Worm (Caenorhabditis elegans) whole organism, young adult: ENCODE data around the gene lmtr-3.

ENCODE experiments used
- B0019.2 ChIP-seq: fragments of 200-800 bp; sonication (Bioruptor generic); conservative IDR thresholded peaks from 2 replicates; pipeline ENCODE4 v1.3.6; 2022; ENCODE audit warnings: missing genetic modification reagents, missing genetic modification characterization, missing compliant biosample characterization
- B0336.3 ChIP-seq: fragments of 200-800 bp; sonication (Bioruptor generic); IDR thresholded peaks from 2 replicates; pipeline ENCODE4 v1.3.6; 2022; ENCODE audit warnings: missing genetic modification characterization, missing compliant biosample characterization
- F33H1.4 ChIP-seq: fragments of 200-800 bp; sonication (Bioruptor generic); IDR thresholded peaks from 2 replicates; pipeline ENCODE4 v1.3.6; 2022; ENCODE audit warnings: missing genetic modification reagents, missing genetic modification characterization, missing compliant biosample characterization
- F39B2.1 ChIP-seq: fragments of 200-800 bp; sonication (Bioruptor generic); IDR thresholded peaks from 2 replicates; pipeline ENCODE4 v1.3.6; 2022; ENCODE audit warnings: missing genetic modification reagents, missing genetic modification characterization, missing compliant biosample characterization
- F55B11.4 ChIP-seq: sonication (generic microtip); optimal IDR thresholded peaks from 2 replicates; lab custom pipeline; 2016; ENCODE audit warnings: missing compliant biosample characterization, missing genetic modification characterization, borderline replicate concordance; ENCODE audit not compliant: insufficient read depth
- K11D2.4 ChIP-seq: fragments of 200-800 bp; sonication (Bioruptor generic); IDR thresholded peaks from 2 replicates; pipeline ENCODE4 v1.3.6; 2022; ENCODE audit warnings: missing genetic modification reagents, missing genetic modification characterization, missing compliant biosample characterization
- Y53G8AR.9 ChIP-seq: fragments of 200-800 bp; sonication (Bioruptor generic); conservative IDR thresholded peaks from 2 replicates; pipeline ENCODE4 v1.3.6; 2022; ENCODE audit warnings: missing genetic modification reagents, missing genetic modification characterization, missing compliant biosample characterization
- Y67H2A.10 ChIP-seq: fragments of 200-800 bp; sonication (Bioruptor generic); conservative IDR thresholded peaks from 2 replicates; pipeline ENCODE4 v1.3.6; 2022; ENCODE audit warnings: missing genetic modification reagents, missing genetic modification characterization, missing compliant biosample characterization
- ZK185.1 ChIP-seq: sonication (generic microtip); optimal IDR thresholded peaks from 2 replicates; lab custom pipeline; 2016; ENCODE audit warnings: mild to moderate bottlenecking, missing genetic modification characterization, missing compliant biosample characterization; ENCODE audit not compliant: poor library complexity, severe bottlenecking
- ama-1 ChIP-seq, 3 experiments: fragments of 150-350 bp in 1 of 3; sonication (generic microtip) in 2 of 3; optimal IDR thresholded peaks; 2 replicates each; lab custom pipeline; 2014 to 2018; ENCODE audit warnings: missing biosample characterization in 2 of 3, missing genetic modification characterization in 2 of 3, missing genetic modification reagents in 2 of 3
- atf-7 ChIP-seq: sonication (generic microtip); optimal IDR thresholded peaks from 2 replicates; lab custom pipeline; 2017; ENCODE audit warnings: mild to moderate bottlenecking, missing genetic modification characterization, missing compliant biosample characterization
- attf-3 ChIP-seq: fragments of 200-800 bp; sonication (Bioruptor generic); conservative IDR thresholded peaks from 2 replicates; pipeline ENCODE4 v1.3.6; 2022; ENCODE audit warnings: missing genetic modification reagents, missing genetic modification characterization, missing compliant biosample characterization
- bed-2 ChIP-seq: fragments of 200-800 bp; sonication (Bioruptor generic); IDR thresholded peaks from 2 replicates; pipeline ENCODE4 v1.3.6; 2022; ENCODE audit warnings: missing genetic modification reagents, missing genetic modification characterization, missing compliant biosample characterization
- ccch-3 ChIP-seq: fragments of 200-800 bp; sonication (Bioruptor generic); optimal IDR thresholded peaks from 2 replicates; lab custom pipeline; 2018; ENCODE audit warnings: mild to moderate bottlenecking, missing genetic modification characterization, missing compliant biosample characterization
- ceh-100 ChIP-seq: fragments of 200-800 bp; sonication (Bioruptor generic); IDR thresholded peaks from 2 replicates; pipeline ENCODE4 v1.3.6; 2022; ENCODE audit warnings: missing genetic modification reagents, missing genetic modification characterization, missing compliant biosample characterization
- ceh-40 ChIP-seq: fragments of 200-800 bp; sonication (Bioruptor generic); IDR thresholded peaks from 2 replicates; pipeline ENCODE4 v1.3.6; 2022; ENCODE audit warnings: missing genetic modification characterization, missing compliant biosample characterization
- dpff-1 ChIP-seq: sonication (generic microtip); optimal IDR thresholded peaks from 2 replicates; lab custom pipeline; 2017; ENCODE audit warnings: mild to moderate bottlenecking, missing genetic modification characterization, missing compliant biosample characterization
- dpl-1 ChIP-seq: fragments of 150-350 bp; optimal IDR thresholded peaks from 2 replicates; lab custom pipeline; 2014; ENCODE audit warnings: missing biosample characterization, missing genetic modification reagents, missing genetic modification characterization
- egrh-3 ChIP-seq: fragments of 200-800 bp; sonication (Bioruptor generic); IDR thresholded peaks from 2 replicates; pipeline ENCODE4 v1.3.6; 2022; ENCODE audit warnings: missing genetic modification reagents, missing genetic modification characterization, missing compliant biosample characterization
- ekl-4 ChIP-seq: fragments of 200-800 bp; sonication (Bioruptor generic); IDR thresholded peaks from 2 replicates; pipeline ENCODE4 v1.3.6; 2022; ENCODE audit warnings: missing genetic modification reagents, missing genetic modification characterization, missing compliant biosample characterization
- fkh-3 ChIP-seq: sonication (generic microtip); optimal IDR thresholded peaks from 2 replicates; lab custom pipeline; 2016; ENCODE audit warnings: mild to moderate bottlenecking, missing genetic modification characterization, missing compliant biosample characterization
- hlh-12 ChIP-seq: sonication (generic microtip); optimal IDR thresholded peaks from 2 replicates; lab custom pipeline; 2016; ENCODE audit warnings: missing genetic modification characterization, missing compliant biosample characterization
- hmg-20 ChIP-seq: fragments of 200-800 bp; sonication (Bioruptor generic); IDR thresholded peaks from 2 replicates; pipeline ENCODE4 v1.3.6; 2022; ENCODE audit warnings: missing genetic modification reagents, missing genetic modification characterization, missing compliant biosample characterization
- lag-1 ChIP-seq: fragments of 200-800 bp; sonication (Bioruptor generic); IDR thresholded peaks from 2 replicates; pipeline ENCODE4 v1.3.6; 2022; ENCODE audit warnings: missing genetic modification reagents, missing genetic modification characterization, missing compliant biosample characterization
- lin-40 ChIP-seq: sonication (generic microtip); optimal IDR thresholded peaks from 2 replicates; lab custom pipeline; 2016; ENCODE audit warnings: missing genetic modification characterization, mild to moderate bottlenecking, missing compliant biosample characterization, missing genotype, missing genetic modification reagents
- madf-10 ChIP-seq: sonication (generic microtip); optimal IDR thresholded peaks from 2 replicates; lab custom pipeline; 2016; ENCODE audit warnings: mild to moderate bottlenecking, missing genetic modification characterization, missing compliant biosample characterization
- madf-3 ChIP-seq: fragments of 200-800 bp; sonication (Bioruptor generic); IDR thresholded peaks from 2 replicates; pipeline ENCODE4 v1.3.6; 2022; ENCODE audit warnings: missing genetic modification reagents, missing genetic modification characterization, missing compliant biosample characterization
- mel-28 ChIP-seq: sonication (generic microtip); optimal IDR thresholded peaks from 2 replicates; lab custom pipeline; 2016; ENCODE audit warnings: borderline replicate concordance, mild to moderate bottlenecking, missing genetic modification characterization, missing compliant biosample characterization
- nfya-2 ChIP-seq: fragments of 200-800 bp; sonication (Bioruptor generic); IDR thresholded peaks from 2 replicates; pipeline ENCODE4 v1.3.6; 2022; ENCODE audit warnings: missing genetic modification reagents, missing genetic modification characterization, missing compliant biosample characterization
- nfyb-1 ChIP-seq: fragments of 200-800 bp; sonication (Bioruptor generic); IDR thresholded peaks from 2 replicates; pipeline ENCODE4 v1.3.6; 2022; ENCODE audit warnings: missing genetic modification reagents, missing genetic modification characterization, missing compliant biosample characterization
- sdz-38 ChIP-seq: sonication (generic microtip); optimal IDR thresholded peaks from 2 replicates; lab custom pipeline; 2016; ENCODE audit warnings: missing genotype, missing genetic modification characterization, missing compliant biosample characterization
- sea-2 ChIP-seq: fragments of 200-800 bp; sonication (Bioruptor generic); IDR thresholded peaks from 2 replicates; pipeline ENCODE4 v1.3.6; 2022; ENCODE audit warnings: missing genetic modification characterization, missing compliant biosample characterization
- snpc-4 ChIP-seq, 5 experiments: fragments of 150-350 bp in 1 of 5; sonication (generic microtip) in 4 of 5; optimal IDR thresholded peaks; 2 replicates each; lab custom pipeline; 2014 to 2018; ENCODE audit warnings: missing genetic modification characterization in 5 of 5, missing biosample characterization in 3 of 5, antibody characterized with exemption in 2 of 5, mild to moderate bottlenecking in 2 of 5, missing compliant biosample characterization in 2 of 5, missing genotype in 2 of 5, moderate library complexity in 2 of 5, missing genetic modification reagents in 1 of 5
- xnd-1 ChIP-seq: sonication (generic microtip); optimal IDR thresholded peaks from 2 replicates; lab custom pipeline; 2016; ENCODE audit warnings: missing genotype, missing genetic modification reagents, missing genetic modification characterization, missing compliant biosample characterization

lmtr-3 gene

DNA sequence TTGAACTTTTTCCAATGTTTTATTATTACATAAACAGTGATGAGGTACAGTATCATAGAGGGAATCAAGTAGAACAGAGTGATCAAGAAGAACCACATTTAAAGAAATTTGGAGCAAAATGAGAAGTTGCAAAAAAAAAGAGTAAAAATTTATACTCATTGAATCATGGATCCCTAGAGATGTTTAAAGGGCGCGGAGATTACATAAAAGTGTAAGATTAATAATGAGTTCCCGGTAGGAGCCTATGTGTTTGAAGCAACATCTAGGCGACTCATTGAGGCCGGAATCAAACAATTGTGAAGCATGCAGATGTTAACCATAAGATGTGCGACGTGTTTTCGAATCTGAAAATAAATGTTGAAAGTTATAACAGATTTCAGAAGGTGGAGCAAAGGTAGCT lies 28.3 kb downstream of the lmtr-3 start, which contains the start of gene srg-39:
TSS of gene srg-39 (minus strand) at position 101 of the 400 bp plus-strand sequence.
- no peak for TF ChIP-seq dpl-1
- no peak for TF ChIP-seq atf-7
- TF ChIP-seq F39B2.1 (GFP tag; lab: Robert Waterston, UW), result no peak
- no peak for TF ChIP-seq ZK185.1
- no peak for TF ChIP-seq bed-2 (GFP tag; lab: Robert Waterston, UW)
- no peak for TF ChIP-seq lin-40 (tag; lab: Kevin White, UChicago)
- TF ChIP-seq F55B11.4 (tag; lab: Kevin White, UChicago), result no peak
- no peak for TF ChIP-seq F33H1.4 (GFP tag; lab: Robert Waterston, UW)
- no peak for TF ChIP-seq mel-28 (tag; lab: Kevin White, UChicago)

DNA sequence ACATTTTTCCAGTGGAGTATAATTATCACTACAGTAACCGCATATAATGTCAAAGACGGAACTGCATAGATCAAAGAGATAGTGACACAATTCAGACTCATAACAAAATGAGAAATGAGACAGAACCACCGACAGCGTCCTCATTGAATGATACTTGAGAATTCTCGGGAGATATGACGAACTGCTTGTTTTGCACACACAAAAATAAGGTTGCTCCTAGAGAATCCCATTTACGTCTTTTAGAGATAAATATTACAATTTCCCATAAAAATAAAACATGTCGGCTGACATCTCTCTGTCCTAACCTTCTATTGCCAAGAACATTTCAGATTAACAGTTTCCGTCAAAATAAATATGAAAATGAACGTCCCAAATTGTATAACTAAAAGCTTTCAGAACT lies 31.6 kb downstream of the lmtr-3 start, which contains the start of gene srg-38:
TSS of gene srg-38 (minus strand) at position 101 of the 400 bp plus-strand sequence.
- TF ChIP-seq ama-1 (optimal IDR thresholded peaks at IDR 0.05; lab: Kevin White, UChicago), result no peak
- TF ChIP-seq ama-1 (GFP tag; optimal IDR thresholded peaks at IDR 0.05; lab: Kevin White, UChicago), result no peak
- no peak for TF ChIP-seq nfyb-1 (GFP tag; lab: Robert Waterston, UW)
- no peak for TF ChIP-seq attf-3 (GFP tag; lab: Robert Waterston, UW)
- no peak for TF ChIP-seq egrh-3 (GFP tag; lab: Robert Waterston, UW)
- no peak for TF ChIP-seq sea-2 (GFP tag; lab: Robert Waterston, UW)
- no peak for TF ChIP-seq F33H1.4 (GFP tag; lab: Robert Waterston, UW)
- no peak for TF ChIP-seq K11D2.4
- no peak for TF ChIP-seq ceh-40 (GFP tag; lab: Robert Waterston, UW)
- TF ChIP-seq Y67H2A.10 (GFP tag; lab: Robert Waterston, UW), result no peak
- no peak for TF ChIP-seq hlh-12 (tag; lab: Kevin White, UChicago)
- TF ChIP-seq dpff-1 (tag; lab: Kevin White, UChicago), result no peak
- TF ChIP-seq xnd-1 (tag; lab: Kevin White, UChicago), result no peak
- no peak for TF ChIP-seq madf-10 (tag; lab: Kevin White, UChicago)
- no peak for TF ChIP-seq ekl-4
- TF ChIP-seq Y53G8AR.9, result no peak
- TF ChIP-seq fkh-3 (tag; lab: Kevin White, UChicago), result no peak
- TF ChIP-seq, all 124 proteins: peak for 0

DNA sequence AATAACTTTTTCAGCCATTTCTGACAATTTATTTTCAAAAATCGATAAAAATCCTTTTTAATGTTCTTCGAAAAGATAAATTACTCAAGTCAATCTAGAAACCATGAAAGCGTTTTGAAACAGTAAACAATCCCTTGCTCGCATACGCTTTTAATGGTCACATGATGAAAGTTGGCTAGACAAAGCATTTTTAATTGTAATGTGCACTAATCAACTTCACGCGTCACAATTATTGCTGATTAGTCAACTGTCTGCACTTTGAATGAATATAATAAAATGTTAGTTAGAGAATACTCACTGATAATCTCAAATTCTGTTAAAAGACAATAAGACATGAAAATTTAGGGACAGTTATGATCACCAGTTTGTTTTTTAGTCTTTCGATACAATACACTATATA lies 32.6 kb downstream of the lmtr-3 start:
- TF ChIP-seq B0336.3 (GFP tag; lab: Robert Waterston, UW) (no peak), Y53G8AR.9 (no peak), ccch-3 (GFP tag; lab: Kevin White, UChicago) (no peak), snpc-4 (GFP tag; optimal IDR thresholded peaks at IDR 0.05; lab: Kevin White, UChicago) (no peak), snpc-4 (tag; optimal IDR thresholded peaks at IDR 0.05; lab: Kevin White, UChicago) (no peak), sdz-38 (tag; lab: Kevin White, UChicago) (no peak), madf-3 (GFP tag; lab: Robert Waterston, UW) (no peak), nfya-2 (GFP tag; lab: Robert Waterston, UW) (no peak), dpl-1 (no peak), lag-1 (GFP tag; lab: Robert Waterston, UW) (no peak), ceh-100 (GFP tag; lab: Robert Waterston, UW) (no peak), madf-10 (tag; lab: Kevin White, UChicago) (no peak), ama-1 (optimal IDR thresholded peaks at IDR 0.05; lab: Kevin White, UChicago) (no peak), ama-1 (GFP tag; optimal IDR thresholded peaks at IDR 0.05; lab: Kevin White, UChicago) (no peak), hmg-20 (GFP tag; lab: Robert Waterston, UW) (no peak), B0019.2 (GFP tag; lab: Robert Waterston, UW) (no peak)
